Worm (Caenorhabditis elegans) whole organism, L4 larva: ENCODE results near the gene chil-15.

Experiments used
- R02D3.7 ChIP-seq: fragments of 150-350 bp; sonication (generic microtip); optimal IDR thresholded peaks from 3 replicates; lab custom pipeline; 2014; ENCODE audit warnings: missing biosample characterization, missing genetic modification characterization
- Y105C5A.15 ChIP-seq: fragments of 200-800 bp; sonication (Bioruptor generic); IDR thresholded peaks from 2 replicates; pipeline ENCODE4 v1.3.6; 2022; ENCODE audit warnings: missing genetic modification characterization, missing compliant biosample characterization
- ama-1 ChIP-seq: fragments of 150-350 bp; optimal IDR thresholded peaks from 2 replicates; lab custom pipeline; 2014; ENCODE audit warnings: inconsistent platforms, mixed read lengths
- dve-1 ChIP-seq: sonication (generic microtip); optimal IDR thresholded peaks from 2 replicates; lab custom pipeline; 2017; ENCODE audit warnings: antibody characterized with exemption, mild to moderate bottlenecking, missing genetic modification characterization, missing compliant biosample characterization; ENCODE audit not compliant: insufficient read depth
- hmg-1.1 ChIP-seq: fragments of 200-800 bp; sonication (Bioruptor generic); IDR thresholded peaks from 2 replicates; pipeline ENCODE4 v1.3.6; 2022; ENCODE audit warnings: missing genetic modification reagents, missing genetic modification characterization, missing compliant biosample characterization
- lir-3 ChIP-seq: sonication (generic microtip); optimal IDR thresholded peaks from 2 replicates; lab custom pipeline; 2016; ENCODE audit warnings: mild to moderate bottlenecking, missing genetic modification characterization, missing compliant biosample characterization
- mdl-1 ChIP-seq, 2 experiments: fragments of 150-350 bp in 1 of 2; sonication (generic microtip) in 1 of 2; optimal IDR thresholded peaks; 2 replicates each; lab custom pipeline; 2014 to 2017; ENCODE audit warnings: missing biosample characterization in 2 of 2, missing genetic modification characterization in 2 of 2
- nhr-10 ChIP-seq: fragments of 150-350 bp; optimal IDR thresholded peaks from 2 replicates; lab custom pipeline; 2014; ENCODE audit warnings: missing biosample characterization, missing genetic modification characterization
- spr-1 ChIP-seq: sonication (generic microtip); optimal IDR thresholded peaks from 2 replicates; lab custom pipeline; 2016; ENCODE audit warnings: mild to moderate bottlenecking, missing genetic modification characterization, missing compliant biosample characterization
- tra-1 ChIP-seq: fragments of 200-800 bp; sonication (Bioruptor generic); IDR thresholded peaks from 2 replicates; pipeline ENCODE4 v1.3.6; 2022; ENCODE audit warnings: missing genetic modification reagents, missing genetic modification characterization, missing compliant biosample characterization
- unc-39 ChIP-seq: sonication (generic microtip); optimal IDR thresholded peaks from 2 replicates; lab custom pipeline; 2017; ENCODE audit warnings: missing biosample characterization, missing genetic modification characterization

DNA sequence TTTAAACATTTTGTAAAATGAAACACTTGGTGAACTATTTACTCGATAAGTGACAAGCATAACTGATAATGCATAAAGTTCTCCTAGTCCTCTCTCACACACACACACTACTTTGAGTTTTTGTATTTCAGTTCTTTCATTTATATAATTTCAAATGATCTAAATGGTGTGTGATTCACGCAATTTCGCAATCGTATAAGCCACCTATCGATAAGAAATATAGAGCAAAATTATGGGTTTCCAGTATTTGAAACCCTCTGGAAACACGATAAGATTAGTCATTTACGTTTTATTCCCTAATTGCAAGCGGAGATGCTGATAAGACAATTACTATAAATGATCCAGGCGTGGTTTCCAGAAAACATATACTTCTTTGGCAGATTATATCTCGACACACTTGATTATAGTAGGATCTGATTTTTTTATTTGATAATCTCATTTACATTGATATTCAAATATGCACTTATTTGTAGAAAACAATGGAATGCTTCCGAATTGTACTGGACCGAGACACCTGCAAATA is 31.3 kb downstream of the chil-15 start, which contains the start of gene arrd-3:
- TF ChIP-seq R02D3.7 (tag; lab: Kevin White, UChicago): no peak
- TF ChIP-seq ama-1 (lab: Kevin White, UChicago): no peak
- no peak for TF ChIP-seq unc-39 (tag; lab: Kevin White, UChicago)
- TF ChIP-seq mdl-1 (tag; optimal IDR thresholded peaks at IDR 0.05; lab: Kevin White, UChicago): no peak
- no peak for TF ChIP-seq hmg-1.1 (GFP tag; lab: Robert Waterston, UW)
- no peak for TF ChIP-seq tra-1 (GFP tag; lab: Robert Waterston, UW)
- no peak for TF ChIP-seq nhr-10 (tag; lab: Kevin White, UChicago)
- TF ChIP-seq spr-1 (tag; lab: Kevin White, UChicago): no peak
- TF ChIP-seq Y105C5A.15 (GFP tag; lab: Robert Waterston, UW): no peak
- TF ChIP-seq dve-1: no peak
- no peak for TF ChIP-seq lir-3 (tag; lab: Kevin White, UChicago)
